Fruit fly (Drosophila melanogaster): ENCODE data around the gene Cyp304a1.

Gene Cyp304a1

dm6 chr3R:12982982-12983633 is 19.5 kb downstream of the Cyp304a1 start:
- TF ChIP-seq Six4 (GFP tag; optimal IDR thresholded peaks at IDR 0.05) (no peak), bbx (GFP tag; IDR thresholded peaks at IDR 0.05; ENCODE audit: partially characterized antibody) (peak; percentile 42; the same call in 1 of the 2 replicates), CG14014 (GFP tag; IDR thresholded peaks at IDR 0.05) (0 out of 2 replicates have a peak, but pooled peaks have one; percentile 20), Pdp1 (GFP tag; optimal IDR thresholded peaks at IDR 0.05) (peak in 1 of 2 experiments; percentile 85), slbo (GFP tag; IDR thresholded peaks at IDR 0.05) (peak; percentile 60), kni (GFP tag; optimal IDR thresholded peaks at IDR 0.05) (peak; percentile 4), sd (tag; optimal IDR thresholded peaks at IDR 0.05) (peak; percentile 51), CG12391 (tag; optimal IDR thresholded peaks at IDR 0.05) (peak; percentile 13), slou (GFP tag; optimal IDR thresholded peaks at IDR 0.05) (no peak), hth (optimal IDR thresholded peaks at IDR 0.05) (no peak), CG9727 (GFP tag; optimal IDR thresholded peaks at IDR 0.05) (no peak), CG10543 (GFP tag; optimal IDR thresholded peaks at IDR 0.05) (peak; percentile 29), odd (GFP tag; optimal IDR thresholded peaks at IDR 0.05) (no peak), CG9932 (GFP tag; IDR thresholded peaks at IDR 0.05) (peak; percentile 51; the same call in 1 of the 2 replicates), sens (GFP tag) (peak; percentile 61), exex (tag; optimal IDR thresholded peaks at IDR 0.05) (peak; percentile 37), Rfx (GFP tag; IDR thresholded peaks at IDR 0.05) (peak; percentile 49), otp (GFP tag; IDR thresholded peaks at IDR 0.05) (0 out of 3 replicates have a peak, but pooled peaks have one; percentile 16), cg (GFP tag; optimal IDR thresholded peaks at IDR 0.05) (peak; percentile 64), amos (GFP tag; IDR thresholded peaks at IDR 0.05; ENCODE audit: partially characterized antibody) (peak; percentile 8; the same call in 1 of the 2 replicates), gem (tag; optimal IDR thresholded peaks at IDR 0.05) (peak; percentile 30), CG13287 (GFP tag; IDR thresholded peaks at IDR 0.05; ENCODE audit: partially characterized antibody) (peak; percentile 5; the same call in 1 of the 2 replicates), row (GFP tag; IDR thresholded peaks at IDR 0.05) (peak; percentile 55; the same call in 2 of the 3 replicates), CG2120 (GFP tag; optimal IDR thresholded peaks at IDR 0.05) (peak; percentile 37), Drgx (GFP tag; IDR thresholded peaks at IDR 0.05) (peak; percentile 28; the same call in 1 of the 2 replicates), CG34422 (GFP tag; IDR thresholded peaks at IDR 0.05) (peak; percentile 27; the same call in 1 of the 3 replicates), CG14965 (GFP tag; optimal IDR thresholded peaks at IDR 0.05; ENCODE audit: borderline replicate concordance) (no peak), CG15479 (GFP tag; optimal IDR thresholded peaks at IDR 0.05) (no peak), CG13624 (GFP tag; optimal IDR thresholded peaks at IDR 0.05) (peak; percentile 39), CG32532 (GFP tag; IDR thresholded peaks at IDR 0.05) (peak; percentile 41; the same call in 1 of the 2 replicates), B-H1 (GFP tag; IDR thresholded peaks at IDR 0.05) (no peak), mirr (GFP tag; optimal IDR thresholded peaks at IDR 0.05) (peak; percentile 12), Trl (optimal IDR thresholded peaks at IDR 0.05) (no peak), Trl (GFP tag; optimal IDR thresholded peaks at IDR 0.05) (no peak), lilli (GFP tag; optimal IDR thresholded peaks at IDR 0.05) (peak; percentile 10), nerfin-2 (GFP tag; IDR thresholded peaks at IDR 0.05; ENCODE audit: partially characterized antibody) (no peak), CG11696 (GFP tag; IDR thresholded peaks at IDR 0.05) (0 out of 2 replicates have a peak, but pooled peaks have one; percentile 4), dmrt99B (tag; optimal IDR thresholded peaks at IDR 0.05) (no peak), grau (tag; optimal IDR thresholded peaks at IDR 0.05) (peak; percentile 96), ken (GFP tag; IDR thresholded peaks at IDR 0.05) (no peak), CG3281 (GFP tag; optimal IDR thresholded peaks at IDR 0.05) (peak; percentile 22), chinmo (GFP tag; IDR thresholded peaks at IDR 0.05; ENCODE audit: partially characterized antibody) (peak; percentile 51; the same call in 1 of the 4 replicates)
